Worm (Caenorhabditis elegans): Measurements from ENCODE around the gene str-111.

ce11 chrV:16169026-16169425, at the start of gene str-111:
- TF ChIP-seq pha-4 (tag; optimal IDR thresholded peaks at IDR 0.05): no peak
- no peak for TF ChIP-seq ztf-11 (tag; optimal IDR thresholded peaks at IDR 0.05)
- no peak for TF ChIP-seq lsy-2 (tag; optimal IDR thresholded peaks at IDR 0.05)
- TF ChIP-seq unc-62 (GFP tag; optimal IDR thresholded peaks at IDR 0.05): no peak
- TF ChIP-seq unc-39 (tag; optimal IDR thresholded peaks at IDR 0.05): no peak
- no peak for TF ChIP-seq mep-1 (tag; optimal IDR thresholded peaks at IDR 0.05)
- TF ChIP-seq blmp-1 (tag; optimal IDR thresholded peaks at IDR 0.05): no peak
- TF ChIP-seq flh-1 (GFP tag; optimal IDR thresholded peaks at IDR 0.05): no peak
- TF ChIP-seq nhr-28 (tag; optimal IDR thresholded peaks at IDR 0.05): no peak
- no peak for TF ChIP-seq ceh-83 (GFP tag; optimal IDR thresholded peaks at IDR 0.05)
- TF ChIP-seq unc-120 (tag; optimal IDR thresholded peaks at IDR 0.05; ENCODE audit: poor library complexity, severe bottlenecking): no peak
- TF ChIP-seq nhr-237 (tag; optimal IDR thresholded peaks at IDR 0.05): no peak
- TF ChIP-seq nhr-76 (tag; optimal IDR thresholded peaks at IDR 0.05): no peak

Data from whole organism, mixed stage, embryonic.